Fruit fly (Drosophila melanogaster) whole organism, adult: Measurements from ENCODE around the gene Pmvk.

Experiments used
- CG11617 ChIP-seq: fragments of 200-800 bp; sonication (Bioruptor generic); optimal IDR thresholded peaks from 2 replicates; lab custom pipeline; 2017; ENCODE audit warnings: mild to moderate bottlenecking, missing biosample characterization, missing genetic modification reagents, missing genetic modification characterization
- CG12768 ChIP-seq: fragments of 200-800 bp; sonication (Bioruptor generic); optimal IDR thresholded peaks from 2 replicates; lab custom pipeline; 2017; ENCODE audit warnings: missing biosample characterization, missing genetic modification characterization, mild to moderate bottlenecking, moderate library complexity, missing genetic modification reagents
- CG1620 ChIP-seq: fragments of 200-800 bp; sonication (Bioruptor generic); optimal IDR thresholded peaks from 2 replicates; lab custom pipeline; 2016; ENCODE audit warnings: missing biosample characterization, missing genetic modification characterization
- CG33017 ChIP-seq: fragments of 200-800 bp; sonication (Bioruptor generic); optimal IDR thresholded peaks from 2 replicates; lab custom pipeline; 2018; ENCODE audit warnings: missing biosample characterization, mild to moderate bottlenecking, missing genetic modification characterization, moderate library complexity
- CG7101 ChIP-seq: fragments of 200-800 bp; sonication (Bioruptor generic); optimal IDR thresholded peaks from 2 replicates; lab custom pipeline; 2018; ENCODE audit warnings: missing biosample characterization, mild to moderate bottlenecking, missing genetic modification characterization, moderate library complexity
- Clk ChIP-seq: fragments of 200-800 bp; sonication (Bioruptor generic); optimal IDR thresholded peaks from 2 replicates; lab custom pipeline; 2017; ENCODE audit warnings: missing biosample characterization, missing genetic modification characterization
- Crg-1 ChIP-seq: fragments of 200-800 bp; sonication (Bioruptor generic); optimal IDR thresholded peaks from 2 replicates; lab custom pipeline; 2016; ENCODE audit warnings: missing biosample characterization, missing genetic modification characterization
- Mnt ChIP-seq: fragments of 200-800 bp; sonication (Bioruptor generic); optimal IDR thresholded peaks from 2 replicates; lab custom pipeline; 2016; ENCODE audit warnings: missing biosample characterization, mild to moderate bottlenecking, missing genetic modification characterization
- bab1 ChIP-seq: fragments of 200-800 bp; sonication (Bioruptor generic); optimal IDR thresholded peaks from 3 replicates; lab custom pipeline; 2019; ENCODE audit warnings: missing biosample characterization, mild to moderate bottlenecking, missing genetic modification characterization, moderate library complexity
- kay ChIP-seq: fragments of 200-800 bp; sonication (Bioruptor generic); peaks from one replicate; lab custom pipeline; 2016; ENCODE audit warnings: missing biosample characterization, missing genetic modification characterization, borderline replicate concordance
- pad ChIP-seq: fragments of 200-800 bp; sonication (Bioruptor generic); optimal IDR thresholded peaks from 3 replicates; lab custom pipeline; 2017; ENCODE audit warnings: missing biosample characterization, missing genetic modification characterization, mild to moderate bottlenecking, moderate library complexity, missing genetic modification reagents
- tj ChIP-seq: fragments of 200-800 bp; sonication (Bioruptor generic); optimal IDR thresholded peaks from 3 replicates; lab custom pipeline; 2017; ENCODE audit warnings: missing biosample characterization, mild to moderate bottlenecking, missing genetic modification characterization, moderate library complexity

DNA sequence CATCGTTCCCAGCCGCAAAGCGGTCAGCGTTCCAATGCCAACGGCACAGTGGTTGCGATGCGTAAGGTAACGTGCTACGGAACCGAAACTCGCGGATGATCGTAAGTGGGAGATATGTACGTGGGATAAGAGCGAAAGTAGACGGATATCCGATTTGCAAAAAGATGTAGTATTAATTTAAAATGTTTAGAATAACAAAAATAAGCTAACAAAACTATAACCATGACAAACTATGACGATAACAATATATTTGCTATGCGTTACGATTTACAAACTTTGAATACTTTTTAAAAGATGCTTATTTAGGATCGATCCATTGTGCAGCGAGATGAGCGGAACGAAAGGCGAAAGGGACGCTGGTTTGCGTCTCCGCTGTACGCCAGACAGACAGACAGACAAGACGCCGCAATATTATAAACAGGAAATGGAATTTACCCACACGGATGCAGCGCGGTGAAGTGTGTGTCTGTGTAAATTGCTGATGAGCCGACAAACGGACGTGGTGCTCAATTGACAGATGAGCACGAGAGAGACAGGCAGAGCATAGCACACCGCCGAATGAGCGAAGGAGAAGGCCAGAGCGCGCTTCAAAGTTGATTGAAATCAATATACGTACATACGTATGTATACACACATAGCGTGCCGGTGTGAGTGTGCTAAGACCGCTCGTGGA is 4.4 kb downstream of the Pmvk start:
- TF ChIP-seq pad (GFP tag; lab: Kevin White, UChicago) (no peak), CG1620 (GFP tag; lab: Kevin White, UChicago) (peak; percentile 22), CG12768 (GFP tag; lab: Kevin White, UChicago) (peak; percentile 75), tj (GFP tag; lab: Kevin White, UChicago) (peak; percentile 79), Mnt (GFP tag; lab: Kevin White, UChicago) (peak; percentile 43), CG33017 (tag; lab: Kevin White, UChicago) (peak; percentile 61), CG7101 (tag; lab: Kevin White, UChicago) (peak; percentile 73), bab1 (GFP tag; lab: Kevin White, UChicago) (peak; percentile 28), kay (GFP tag; lab: Kevin White, UChicago) (no peak), CG11617 (GFP tag; lab: Kevin White, UChicago) (peak; percentile 66), Crg-1 (GFP tag; lab: Kevin White, UChicago) (no peak), Clk (peak; percentile 40)
